Fruit fly (Drosophila melanogaster): ENCODE results near the gene Pli.

The Pli gene

DNA sequence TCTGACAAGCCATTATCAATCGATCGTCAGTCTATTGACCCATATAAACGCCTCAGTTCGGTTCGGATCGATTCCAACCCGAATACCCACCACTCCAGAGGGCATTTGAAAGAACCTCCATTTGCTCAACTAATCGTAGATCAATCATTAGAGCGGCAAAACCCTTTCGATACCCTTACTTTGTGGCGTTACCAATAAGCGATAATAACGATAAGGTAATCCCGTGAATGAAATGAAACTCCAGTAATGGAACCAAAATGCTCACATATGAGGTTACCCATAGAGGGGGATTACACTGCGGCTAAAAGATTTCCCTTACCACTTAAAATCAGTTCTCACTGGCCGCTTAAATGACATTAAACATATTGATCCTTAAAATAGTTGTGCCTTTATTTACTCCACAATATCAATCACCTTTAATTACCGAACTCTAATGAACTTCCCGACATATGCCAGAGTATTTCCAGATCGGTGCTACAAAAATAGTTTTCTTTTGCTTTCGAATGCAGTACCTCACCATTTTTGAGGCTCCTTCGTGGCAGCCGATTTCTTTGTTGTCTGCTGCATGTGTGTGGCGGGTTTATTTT lies 17.2 kb downstream of the Pli start (continued):
- TF ChIP-seq CG2199 (GFP tag; IDR thresholded peaks at IDR 0.05) (no peak; the same call in 2 of the 3 replicates), grn (GFP tag; optimal IDR thresholded peaks at IDR 0.05) (peak; percentile 89), Doc2 (GFP tag; IDR thresholded peaks at IDR 0.05) (no peak), D19B (GFP tag; optimal IDR thresholded peaks at IDR 0.05) (no peak), maf-S (GFP tag; optimal IDR thresholded peaks at IDR 0.05) (no peak), B-H1 (GFP tag; IDR thresholded peaks at IDR 0.05) (no peak), CG14667 (GFP tag; IDR thresholded peaks at IDR 0.05) (no peak), croc (GFP tag; conservative IDR thresholded peaks at IDR 0.05) (no peak), Max (GFP tag; optimal IDR thresholded peaks at IDR 0.05) (no peak), Hand (GFP tag; optimal IDR thresholded peaks at IDR 0.05) (no peak), tap (tag; optimal IDR thresholded peaks at IDR 0.05) (peak; percentile 24), Dll (GFP tag; IDR thresholded peaks at IDR 0.05; ENCODE audit: partially characterized antibody) (no peak), Atf-2 (GFP tag; optimal IDR thresholded peaks at IDR 0.05) (peak; percentile 38), Ravus (GFP tag; IDR thresholded peaks at IDR 0.05) (no peak), Lim3 (GFP tag; IDR thresholded peaks at IDR 0.05) (0 out of 2 replicates have a peak, but pooled peaks have one; percentile 9), ems (GFP tag; optimal IDR thresholded peaks at IDR 0.05) (no peak), emc (GFP tag; optimal IDR thresholded peaks at IDR 0.05) (no peak), CG10431 (GFP tag; optimal IDR thresholded peaks at IDR 0.05) (no peak), sr (GFP tag; IDR thresholded peaks at IDR 0.05) (no peak), jumu (GFP tag; optimal IDR thresholded peaks at IDR 0.05) (no peak), CG31365 (tag; optimal IDR thresholded peaks at IDR 0.05) (no peak), bab2 (GFP tag; optimal IDR thresholded peaks at IDR 0.05) (no peak), hb (GFP tag; IDR thresholded peaks at IDR 0.05; ENCODE audit: partially characterized antibody) (no peak), dmrt99B (tag; optimal IDR thresholded peaks at IDR 0.05) (peak; percentile 53), sqz (GFP tag; optimal IDR thresholded peaks at IDR 0.05) (no peak), fd102C (GFP tag; optimal IDR thresholded peaks at IDR 0.05) (no peak), bbx (GFP tag; IDR thresholded peaks at IDR 0.05; ENCODE audit: partially characterized antibody) (no peak), Chrac-16 (GFP tag; optimal IDR thresholded peaks at IDR 0.05) (peak; percentile 15), CG15601 (tag; optimal IDR thresholded peaks at IDR 0.05) (peak; percentile 27), dysf (GFP tag; IDR thresholded peaks at IDR 0.05) (no peak; the same call in 2 of the 3 replicates), CG2129 (GFP tag; IDR thresholded peaks at IDR 0.05; ENCODE audit: partially characterized antibody) (no peak), chm (GFP tag; IDR thresholded peaks at IDR 0.05) (0 out of 2 replicates have a peak, but pooled peaks have one; percentile 14), pum (GFP tag; optimal IDR thresholded peaks at IDR 0.05) (no peak), sug (tag; optimal IDR thresholded peaks at IDR 0.05) (no peak), CG6683 (GFP tag; optimal IDR thresholded peaks at IDR 0.05) (no peak), CG13296 (GFP tag; optimal IDR thresholded peaks at IDR 0.05) (no peak), CG5245 (GFP tag; optimal IDR thresholded peaks at IDR 0.05) (no peak), CG11695 (GFP tag; IDR thresholded peaks at IDR 0.05) (no peak), Side (GFP tag; optimal IDR thresholded peaks at IDR 0.05) (peak; percentile 17), CG11723 (GFP tag; optimal IDR thresholded peaks at IDR 0.05) (no peak), nom (GFP tag; optimal IDR thresholded peaks at IDR 0.05) (no peak), CG33557 (GFP tag; optimal IDR thresholded peaks at IDR 0.05) (peak; percentile 4), Spps (tag; optimal IDR thresholded peaks at IDR 0.05) (no peak), PHDP (tag; optimal IDR thresholded peaks at IDR 0.05) (peak; percentile 14), so (GFP tag; IDR thresholded peaks at IDR 0.05) (no peak), schlank (tag; optimal IDR thresholded peaks at IDR 0.05) (no peak), CG6689 (GFP tag; IDR thresholded peaks at IDR 0.05) (no peak), CG9817 (tag; optimal IDR thresholded peaks at IDR 0.05) (no peak), Bteb2 (GFP tag; optimal IDR thresholded peaks at IDR 0.05) (no peak), her (GFP tag; optimal IDR thresholded peaks at IDR 0.05) (no peak), Dref (GFP tag; IDR thresholded peaks at IDR 0.05) (no peak)

Measured in whole organism, embryonic.